Fruit fly (Drosophila melanogaster): ENCODE measurements around the gene CG6753.

The CG6753 gene

DNA sequence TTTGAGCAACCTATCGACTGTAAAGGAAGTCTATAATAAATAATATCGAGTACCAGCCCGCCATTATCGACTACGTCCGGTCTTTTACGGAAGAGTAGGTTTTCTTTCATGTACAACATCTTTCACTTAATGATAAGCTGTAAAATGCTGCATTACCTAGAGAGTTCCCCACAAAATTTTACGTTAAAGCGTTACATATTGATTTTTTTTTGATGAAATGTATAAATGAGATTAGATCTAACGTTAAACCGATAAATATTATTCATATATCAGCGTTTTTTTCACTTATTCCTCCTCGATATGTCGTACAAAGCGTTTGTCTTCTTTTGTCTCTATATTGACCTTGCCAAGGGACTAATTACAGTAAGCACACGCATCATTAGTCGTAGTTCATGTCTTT is 7.7 kb downstream of the CG6753 start, which contains the start of gene CG11598:
TSS of gene CG11598 (plus strand) at position 301 of the 400 bp plus-strand sequence.
- TF ChIP-seq CG4496 (GFP tag; IDR thresholded peaks at IDR 0.05) = no peak
- no peak for TF ChIP-seq CG15710 (tag; optimal IDR thresholded peaks at IDR 0.05)
- no peak for TF ChIP-seq Snoo (tag; optimal IDR thresholded peaks at IDR 0.05)
- TF ChIP-seq fd96Ca (GFP tag; IDR thresholded peaks at IDR 0.05) = no peak
- no peak for TF ChIP-seq EcR (GFP tag; optimal IDR thresholded peaks at IDR 0.05)
- no peak for TF ChIP-seq D1 (tag; optimal IDR thresholded peaks at IDR 0.05)
- no peak for TF ChIP-seq rn (GFP tag; IDR thresholded peaks at IDR 0.05)
- no peak for TF ChIP-seq CG13204 (GFP tag; optimal IDR thresholded peaks at IDR 0.05)
- TF ChIP-seq Pif1B (GFP tag; optimal IDR thresholded peaks at IDR 0.05) = no peak
- TF ChIP-seq CG32121 (GFP tag; IDR thresholded peaks at IDR 0.05) = no peak
- no peak for TF ChIP-seq CG8159 (tag; optimal IDR thresholded peaks at IDR 0.05)
- no peak for TF ChIP-seq CG12605 (GFP tag; IDR thresholded peaks at IDR 0.05)
- no peak for TF ChIP-seq CG34367 (tag; optimal IDR thresholded peaks at IDR 0.05)
- no peak for TF ChIP-seq Ets98B (GFP tag; IDR thresholded peaks at IDR 0.05)

dm6 chr3R:12633059-12633458 is 9.2 kb downstream of the CG6753 start, which contains the start of gene CG18530:
Gene CG18530, plus strand, starts transcription at chr3R:12633359.
- TF ChIP-seq CG14655 (GFP tag; optimal IDR thresholded peaks at IDR 0.05) (no peak), D1 (tag; optimal IDR thresholded peaks at IDR 0.05) (no peak), gl (tag; optimal IDR thresholded peaks at IDR 0.05) (no peak), CG10348 (GFP tag; IDR thresholded peaks at IDR 0.05) (no peak), Ets98B (GFP tag; IDR thresholded peaks at IDR 0.05) (no peak), CG17806 (tag; optimal IDR thresholded peaks at IDR 0.05) (no peak), CG12605 (GFP tag; IDR thresholded peaks at IDR 0.05) (no peak), CG13204 (GFP tag; optimal IDR thresholded peaks at IDR 0.05) (no peak)

- TF ChIP-seq CG8159 (tag; optimal IDR thresholded peaks at IDR 0.05) (peak; percentile 32), CG10348 (GFP tag; IDR thresholded peaks at IDR 0.05) (no peak), Ets98B (GFP tag; IDR thresholded peaks at IDR 0.05) (peak; percentile 11; the same call in 1 of the 2 replicates), D1 (tag; optimal IDR thresholded peaks at IDR 0.05) (no peak)
These were observed 11.9 kb downstream of the CG6753 start, which contains the start of gene Not10 for dm6 chr3R:12630369-12630768. Gene Not10, plus strand, starts transcription at chr3R:12630647.

DNA sequence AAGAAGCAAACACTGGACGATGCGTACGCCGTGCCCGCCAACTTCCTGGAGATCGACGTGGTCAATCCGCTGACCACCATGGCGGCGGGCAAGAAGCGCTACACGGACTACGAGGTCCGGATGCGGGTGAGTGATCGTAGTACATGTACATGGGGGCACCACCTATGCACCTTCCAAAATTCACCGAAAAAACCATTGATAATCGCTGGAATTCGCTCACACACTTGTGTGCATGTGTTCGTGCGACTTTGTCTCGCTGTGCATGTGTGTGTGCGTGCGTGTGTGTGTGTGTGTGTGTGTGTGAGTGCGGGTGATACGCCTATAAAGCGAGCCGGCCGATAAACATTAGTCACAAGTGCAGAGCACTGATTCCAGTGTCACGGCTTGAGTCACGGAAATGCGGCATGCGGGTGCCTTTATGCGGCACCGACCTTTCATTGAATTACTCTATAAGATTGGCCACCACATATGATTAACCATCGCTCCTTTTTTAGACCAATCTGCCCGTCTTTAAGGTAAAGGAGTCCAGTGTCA is 13.8 kb downstream of the CG6753 start:
- TF ChIP-seq CG12605 (GFP tag; IDR thresholded peaks at IDR 0.05) (no peak), CG15710 (tag; optimal IDR thresholded peaks at IDR 0.05) (no peak), gl (tag; optimal IDR thresholded peaks at IDR 0.05) (no peak), CG13204 (GFP tag; optimal IDR thresholded peaks at IDR 0.05) (no peak), CG32121 (GFP tag; IDR thresholded peaks at IDR 0.05) (no peak), CG14655 (GFP tag; optimal IDR thresholded peaks at IDR 0.05) (no peak), fd96Ca (GFP tag; IDR thresholded peaks at IDR 0.05) (no peak), EcR (GFP tag; optimal IDR thresholded peaks at IDR 0.05) (no peak), Snoo (tag; optimal IDR thresholded peaks at IDR 0.05) (no peak), CG10348 (GFP tag; IDR thresholded peaks at IDR 0.05) (no peak), Pif1A (GFP tag; optimal IDR thresholded peaks at IDR 0.05) (no peak), D1 (tag; optimal IDR thresholded peaks at IDR 0.05) (no peak), CG34367 (tag; optimal IDR thresholded peaks at IDR 0.05) (no peak), CG8159 (tag; optimal IDR thresholded peaks at IDR 0.05) (no peak), Pif1B (GFP tag; optimal IDR thresholded peaks at IDR 0.05) (no peak), CG8301 (tag; optimal IDR thresholded peaks at IDR 0.05) (no peak), CG17806 (tag; optimal IDR thresholded peaks at IDR 0.05) (no peak), CG4496 (GFP tag; IDR thresholded peaks at IDR 0.05) (no peak), CG9948 (tag; optimal IDR thresholded peaks at IDR 0.05) (no peak), Ets98B (GFP tag; IDR thresholded peaks at IDR 0.05) (no peak)

DNA sequence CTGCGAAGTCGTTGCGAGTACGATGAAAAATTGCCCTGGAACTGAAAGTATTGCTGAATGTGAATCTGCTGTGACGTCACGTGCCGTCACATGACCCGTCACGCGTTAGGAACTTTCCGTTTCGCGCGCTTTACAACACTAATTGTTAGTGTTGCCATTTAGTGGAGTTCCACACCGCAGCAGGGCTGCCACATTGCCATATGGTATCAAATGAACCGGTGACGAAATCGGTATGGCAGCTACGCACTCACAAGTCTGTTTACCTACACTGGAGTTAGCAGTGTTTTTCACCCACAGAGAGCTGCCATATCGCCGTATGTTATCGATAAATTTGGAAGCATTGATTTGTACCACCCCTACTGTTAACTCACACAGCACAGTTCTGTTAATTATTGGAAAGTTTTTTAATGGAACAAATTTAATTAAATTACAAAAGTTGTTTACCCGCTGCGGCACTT is 14.6 kb downstream of the CG6753 start, which contains the start of the genes Vha55 and Snx3:
TSS of gene Vha55 (minus strand) at position 139 of the 458 bp plus-strand sequence.
TSS of gene Snx3 (plus strand) at position 341 of the 458 bp plus-strand sequence.
- TF ChIP-seq D1 (tag; optimal IDR thresholded peaks at IDR 0.05) = no peak

- TF ChIP-seq fd96Ca (GFP tag; IDR thresholded peaks at IDR 0.05) = no peak
- no peak for TF ChIP-seq CG34367 (tag; optimal IDR thresholded peaks at IDR 0.05)
- no peak for TF ChIP-seq Pif1B (GFP tag; optimal IDR thresholded peaks at IDR 0.05)
- TF ChIP-seq CG32121 (GFP tag; IDR thresholded peaks at IDR 0.05) = no peak
- TF ChIP-seq rn (GFP tag; IDR thresholded peaks at IDR 0.05) = no peak
- no peak for TF ChIP-seq CG13204 (GFP tag; optimal IDR thresholded peaks at IDR 0.05)
- TF ChIP-seq CG8301 (tag; optimal IDR thresholded peaks at IDR 0.05) = no peak
- TF ChIP-seq CG17806 (tag; optimal IDR thresholded peaks at IDR 0.05) = no peak
- no peak for TF ChIP-seq D1 (tag; optimal IDR thresholded peaks at IDR 0.05)
- TF ChIP-seq Ets98B (GFP tag; IDR thresholded peaks at IDR 0.05) = no peak
- no peak for TF ChIP-seq Pif1A (GFP tag; optimal IDR thresholded peaks at IDR 0.05)
- TF ChIP-seq gl (tag; optimal IDR thresholded peaks at IDR 0.05) = no peak
- TF ChIP-seq Snoo (tag; optimal IDR thresholded peaks at IDR 0.05) = no peak
- TF ChIP-seq CG8159 (tag; optimal IDR thresholded peaks at IDR 0.05) = no peak
- TF ChIP-seq CG4496 (GFP tag; IDR thresholded peaks at IDR 0.05) = no peak
- no peak for TF ChIP-seq CG14655 (GFP tag; optimal IDR thresholded peaks at IDR 0.05)
- no peak for TF ChIP-seq EcR (GFP tag; optimal IDR thresholded peaks at IDR 0.05)
- no peak for TF ChIP-seq CG12605 (GFP tag; IDR thresholded peaks at IDR 0.05)
These were observed 15.5 kb downstream of the CG6753 start for dm6 chr3R:12626674-12627382.
